Worm (Caenorhabditis elegans): ENCODE results near the gene ttbk-5.

ttbk-5 gene

ce11 chrIV:10115142-10115541 is 24.7 kb downstream of the ttbk-5 start, which contains the start of gene C04G2.10:
Gene C04G2.10 (plus strand): TSS chrIV:10115442.
- TF ChIP-seq peb-1 (tag; optimal IDR thresholded peaks at IDR 0.05), result no peak

ce11 chrIV:10116765-10117164 is 26.3 kb downstream of the ttbk-5 start:
- no peak for TF ChIP-seq sem-4 (tag; optimal IDR thresholded peaks at IDR 0.05)
- no peak for TF ChIP-seq R02D3.7 (tag; optimal IDR thresholded peaks at IDR 0.05)
- TF ChIP-seq ZK546.5 (tag; optimal IDR thresholded peaks at IDR 0.05), result no peak
- TF ChIP-seq nhr-129 (tag; optimal IDR thresholded peaks at IDR 0.05), result no peak
- no peak for TF ChIP-seq lin-13 (GFP tag; optimal IDR thresholded peaks at IDR 0.05)
- no peak for TF ChIP-seq nhr-237 (tag; optimal IDR thresholded peaks at IDR 0.05)

- TF ChIP-seq lsy-2 (tag; optimal IDR thresholded peaks at IDR 0.05), result no peak
- TF ChIP-seq ama-1 (optimal IDR thresholded peaks at IDR 0.05), result no peak
- no peak for TF ChIP-seq nhr-25 (tag; optimal IDR thresholded peaks at IDR 0.05)
- no peak for TF ChIP-seq ztf-11 (tag; optimal IDR thresholded peaks at IDR 0.05)
- TF ChIP-seq mdl-1 (tag; optimal IDR thresholded peaks at IDR 0.05), result no peak
- no peak for TF ChIP-seq skn-1 (tag; optimal IDR thresholded peaks at IDR 0.05)
- TF ChIP-seq lin-39 (tag; optimal IDR thresholded peaks at IDR 0.05), result no peak
- TF ChIP-seq nhr-6 (tag; optimal IDR thresholded peaks at IDR 0.05), result no peak
- no peak for TF ChIP-seq crh-2 (tag; optimal IDR thresholded peaks at IDR 0.05)
- no peak for TF ChIP-seq unc-55 (GFP tag; optimal IDR thresholded peaks at IDR 0.05)
- no peak for TF ChIP-seq unc-62 (GFP tag; optimal IDR thresholded peaks at IDR 0.05)
- no peak for TF ChIP-seq unc-39 (tag; optimal IDR thresholded peaks at IDR 0.05)
- no peak for TF ChIP-seq nhr-11 (tag; optimal IDR thresholded peaks at IDR 0.05)
Observed at ce11 chrIV:10122205-10122604, 31.7 kb downstream of the ttbk-5 start, which contains the start of gene irld-21. Gene irld-21 (minus strand): TSS chrIV:10122305.

ce11 chrIV:10126544-10126943 is 36.1 kb downstream of the ttbk-5 start, which contains the start of gene ctf-18:
Gene ctf-18 (minus strand): TSS chrIV:10126644.
- TF ChIP-seq Y55F3AM.14 (GFP tag; optimal IDR thresholded peaks at IDR 0.05) (no peak), egl-27 (tag; optimal IDR thresholded peaks at IDR 0.05) (no peak)

- TF ChIP-seq lsy-2 (tag; optimal IDR thresholded peaks at IDR 0.05), result no peak
- no peak for TF ChIP-seq R02D3.7 (tag; optimal IDR thresholded peaks at IDR 0.05)
- no peak for TF ChIP-seq nhr-77 (tag; optimal IDR thresholded peaks at IDR 0.05)
- no peak for TF ChIP-seq blmp-1 (tag; optimal IDR thresholded peaks at IDR 0.05; ENCODE audit: insufficient read depth)
- no peak for TF ChIP-seq nhr-11 (tag; optimal IDR thresholded peaks at IDR 0.05)
- TF ChIP-seq ceh-82 (tag; optimal IDR thresholded peaks at IDR 0.05), result no peak
- no peak for TF ChIP-seq ztf-1 (GFP tag; conservative IDR thresholded peaks at IDR 0.05)
- TF ChIP-seq unc-39 (tag; optimal IDR thresholded peaks at IDR 0.05), result no peak
Observed at ce11 chrIV:10128446-10128845, 38.0 kb downstream of the ttbk-5 start.

ce11 chrIV:10128906-10129386 is 38.5 kb downstream of the ttbk-5 start, which contains the start of the genes gtbp-1 and K08F4.3:
Gene gtbp-1 (minus strand): TSS chrIV:10128956.
Gene K08F4.3 (plus strand): TSS chrIV:10129257.
- TF ChIP-seq unc-62 (GFP tag; optimal IDR thresholded peaks at IDR 0.05) (no peak), unc-55 (GFP tag; optimal IDR thresholded peaks at IDR 0.05) (peak; percentile 94), lsy-2 (tag; optimal IDR thresholded peaks at IDR 0.05) (peak; percentile 16 to 90), nhr-6 (tag; optimal IDR thresholded peaks at IDR 0.05) (no peak), lin-11 (tag; optimal IDR thresholded peaks at IDR 0.05) (peak; percentile 84), ZK546.5 (tag; optimal IDR thresholded peaks at IDR 0.05) (peak; percentile 80), sma-9 (GFP tag; optimal IDR thresholded peaks at IDR 0.05) (peak; percentile 39), sma-9 (tag; optimal IDR thresholded peaks at IDR 0.05) (no peak), crh-2 (tag; optimal IDR thresholded peaks at IDR 0.05) (peak; percentile 94), ceh-82 (tag; optimal IDR thresholded peaks at IDR 0.05) (no peak), snpc-4 (tag; optimal IDR thresholded peaks at IDR 0.05) (peak; percentile 10), lin-13 (GFP tag; optimal IDR thresholded peaks at IDR 0.05) (peak; percentile 63), sem-4 (tag; optimal IDR thresholded peaks at IDR 0.05) (peak; percentile 22), egl-27 (tag; optimal IDR thresholded peaks at IDR 0.05) (no peak), mbf-1 (tag; optimal IDR thresholded peaks at IDR 0.05) (no peak), ama-1 (optimal IDR thresholded peaks at IDR 0.05) (no peak), F13H6.1 (tag; optimal IDR thresholded peaks at IDR 0.05) (peak; percentile 52), mdl-1 (tag; optimal IDR thresholded peaks at IDR 0.05) (no peak), lin-39 (tag; optimal IDR thresholded peaks at IDR 0.05) (no peak), Y55F3AM.14 (GFP tag; optimal IDR thresholded peaks at IDR 0.05) (no peak), gmeb-1 (tag; optimal IDR thresholded peaks at IDR 0.05) (peak; percentile 90), nhr-237 (tag; optimal IDR thresholded peaks at IDR 0.05) (no peak), alr-1 (tag; optimal IDR thresholded peaks at IDR 0.05) (no peak), sma-3 (GFP tag; optimal IDR thresholded peaks at IDR 0.05) (peak; percentile 66), C34F6.9 (tag; optimal IDR thresholded peaks at IDR 0.05) (peak; percentile 86), dmd-4 (tag; optimal IDR thresholded peaks at IDR 0.05) (no peak), nhr-129 (tag; optimal IDR thresholded peaks at IDR 0.05) (peak; percentile 90), ztf-4 (tag; optimal IDR thresholded peaks at IDR 0.05) (no peak), blmp-1 (tag; optimal IDR thresholded peaks at IDR 0.05; ENCODE audit: insufficient read depth) (no peak), zag-1 (tag; optimal IDR thresholded peaks at IDR 0.05) (peak; percentile 20), nhr-21 (tag; optimal IDR thresholded peaks at IDR 0.05) (peak; percentile 2), skn-1 (tag; optimal IDR thresholded peaks at IDR 0.05) (no peak)
